Worm (Caenorhabditis elegans) whole organism, L1 larva: ENCODE data around the gene C02G6.3.

Source experiments
- C04F5.9 ChIP-seq: sonication (generic microtip); optimal IDR thresholded peaks from 2 replicates; lab custom pipeline; 2016; ENCODE audit warnings: missing genetic modification characterization, missing compliant biosample characterization
- C16A3.4 ChIP-seq: fragments of 150-350 bp; optimal IDR thresholded peaks from 2 replicates; lab custom pipeline; 2014; ENCODE audit warnings: missing biosample characterization, missing genetic modification characterization
- aha-1 ChIP-seq: fragments of 150-350 bp; optimal IDR thresholded peaks from 2 replicates; lab custom pipeline; 2014; ENCODE audit warnings: missing biosample characterization, missing genetic modification characterization
- aly-2 ChIP-seq: fragments of 150-350 bp; optimal IDR thresholded peaks from 2 replicates; lab custom pipeline; 2014; ENCODE audit warnings: missing biosample characterization, missing genetic modification characterization
- ama-1 ChIP-seq: fragments of 150-350 bp; optimal IDR thresholded peaks from 2 replicates; lab custom pipeline; 2014
- blmp-1 ChIP-seq: fragments of 150-350 bp; optimal IDR thresholded peaks from 2 replicates; lab custom pipeline; 2014; ENCODE audit warnings: missing biosample characterization, missing genetic modification characterization
- ceh-63 ChIP-seq: fragments of 200-800 bp; sonication (Bioruptor generic); optimal IDR thresholded peaks from 2 replicates; lab custom pipeline; 2018; ENCODE audit warnings: mild to moderate bottlenecking, missing genetic modification characterization, missing compliant biosample characterization
- ceh-8 ChIP-seq: fragments of 200-800 bp; sonication (Bioruptor generic); optimal IDR thresholded peaks from 2 replicates; lab custom pipeline; 2018; ENCODE audit warnings: mild to moderate bottlenecking, missing genetic modification characterization, moderate library complexity, missing compliant biosample characterization
- ceh-82 ChIP-seq, 3 experiments: fragments of 150-350 bp in 1 of 3; sonication (generic microtip) in 2 of 3; optimal IDR thresholded peaks; 2 replicates each; lab custom pipeline; 2014 to 2017; ENCODE audit warnings: missing biosample characterization in 3 of 3, missing genetic modification characterization in 3 of 3
- ceh-88 ChIP-seq: fragments of 200-800 bp; sonication (Bioruptor generic); IDR thresholded peaks from 2 replicates; pipeline ENCODE4 v1.3.6; 2022; ENCODE audit warnings: missing genetic modification characterization, missing compliant biosample characterization
- ces-1 ChIP-seq: fragments of 150-350 bp; optimal IDR thresholded peaks from 2 replicates; lab custom pipeline; 2014; ENCODE audit warnings: missing biosample characterization, missing genetic modification reagents, missing genetic modification characterization
- dpl-1 ChIP-seq, 3 experiments: fragments of 150-350 bp in 2 of 3; sonication (generic microtip) in 1 of 3; optimal IDR thresholded peaks; 2 replicates each; lab custom pipeline; 2014 to 2017; ENCODE audit warnings: missing biosample characterization in 3 of 3, missing genetic modification characterization in 3 of 3, missing genetic modification reagents in 3 of 3
- dsc-1 ChIP-seq: sonication (generic microtip); optimal IDR thresholded peaks from 2 replicates; lab custom pipeline; 2016; ENCODE audit warnings: mild to moderate bottlenecking, missing genetic modification characterization, missing compliant biosample characterization
- efl-1 ChIP-seq, 4 experiments: fragments of 150-350 bp; optimal IDR thresholded peaks in 3 of 4; peaks in 1 of 4; 1 replicate in 1 of 4; 2 replicates in 3 of 4; lab custom pipeline; 2014; ENCODE audit warnings: missing biosample characterization in 2 of 4, missing genetic modification characterization in 2 of 4, missing genetic modification reagents in 2 of 4
- efl-3 ChIP-seq: fragments of 200-800 bp; sonication (Bioruptor generic); optimal IDR thresholded peaks from 2 replicates; lab custom pipeline; 2018; ENCODE audit warnings: mild to moderate bottlenecking, missing genetic modification characterization, missing compliant biosample characterization
- egl-27 ChIP-seq, 2 experiments: fragments of 150-350 bp in 1 of 2; sonication (generic microtip); optimal IDR thresholded peaks; 3 replicates each; lab custom pipeline; 2017 to 2018; ENCODE audit warnings: missing biosample characterization in 2 of 2, missing genetic modification characterization in 2 of 2, missing genetic modification reagents in 2 of 2
- ets-5 ChIP-seq: fragments of 200-800 bp; sonication (Bioruptor generic); IDR thresholded peaks from 2 replicates; pipeline ENCODE4 v1.3.6; 2022; ENCODE audit warnings: missing genetic modification characterization, missing compliant biosample characterization
- fkh-10 ChIP-seq: sonication (generic microtip); optimal IDR thresholded peaks from 2 replicates; lab custom pipeline; 2017; ENCODE audit warnings: missing biosample characterization, missing genetic modification reagents, missing genetic modification characterization
- fos-1 ChIP-seq: fragments of 150-350 bp; optimal IDR thresholded peaks from 2 replicates; lab custom pipeline; 2014; ENCODE audit warnings: missing biosample characterization, missing genetic modification characterization
- hlh-17 ChIP-seq: fragments of 200-800 bp; sonication (Bioruptor generic); optimal IDR thresholded peaks from 2 replicates; lab custom pipeline; 2018; ENCODE audit warnings: missing genetic modification characterization, mild to moderate bottlenecking, missing compliant biosample characterization, moderate library complexity, borderline replicate concordance
- hpl-2 ChIP-seq: fragments of 150-350 bp; optimal IDR thresholded peaks from 2 replicates; lab custom pipeline; 2014; ENCODE audit warnings: missing biosample characterization, missing genetic modification reagents, missing genetic modification characterization
- isw-1 ChIP-seq: fragments of 200-800 bp; sonication (Bioruptor generic); IDR thresholded peaks from 2 replicates; pipeline ENCODE4 v1.3.6; 2022; ENCODE audit warnings: missing genetic modification characterization, missing compliant biosample characterization
- jun-1 ChIP-seq: fragments of 150-350 bp; optimal IDR thresholded peaks from 2 replicates; lab custom pipeline; 2014; ENCODE audit warnings: missing biosample characterization, missing genetic modification reagents, missing genetic modification characterization
- lin-14 ChIP-seq: fragments of 200-800 bp; sonication (Bioruptor generic); optimal IDR thresholded peaks from 2 replicates; lab custom pipeline; 2018; ENCODE audit warnings: mild to moderate bottlenecking, missing genetic modification characterization, moderate library complexity, missing compliant biosample characterization
- lin-35 ChIP-seq, 2 experiments: fragments of 150-350 bp; optimal IDR thresholded peaks; 2 replicates each; lab custom pipeline; 2014; ENCODE audit warnings: missing biosample characterization in 2 of 2, missing genetic modification characterization in 2 of 2, missing genetic modification reagents in 2 of 2
- lin-39 ChIP-seq: fragments of 150-350 bp; optimal IDR thresholded peaks from 2 replicates; lab custom pipeline; 2014; ENCODE audit warnings: missing biosample characterization, missing genetic modification reagents, missing genetic modification characterization
- lsy-2 ChIP-seq, 2 experiments: fragments of 150-350 bp; optimal IDR thresholded peaks; 2 replicates each; lab custom pipeline; 2014; ENCODE audit warnings: missing biosample characterization in 2 of 2, missing genetic modification characterization in 2 of 2
- mef-2 ChIP-seq: fragments of 150-350 bp; optimal IDR thresholded peaks from 2 replicates; lab custom pipeline; 2014; ENCODE audit warnings: missing biosample characterization, missing genetic modification characterization
- mep-1 ChIP-seq: fragments of 150-350 bp; optimal IDR thresholded peaks from 2 replicates; lab custom pipeline; 2014; ENCODE audit warnings: missing biosample characterization, missing genetic modification characterization
- nhr-11 ChIP-seq: fragments of 150-350 bp; optimal IDR thresholded peaks from 2 replicates; lab custom pipeline; 2014; ENCODE audit warnings: missing biosample characterization, missing genetic modification characterization
- nhr-12 ChIP-seq: sonication (generic microtip); optimal IDR thresholded peaks from 2 replicates; lab custom pipeline; 2017; ENCODE audit warnings: missing biosample characterization, missing genetic modification characterization
- nhr-19 ChIP-seq: fragments of 200-800 bp; sonication (Bioruptor generic); conservative IDR thresholded peaks from 2 replicates; pipeline ENCODE4 v1.3.6; 2022; ENCODE audit warnings: missing genetic modification characterization, missing compliant biosample characterization
- nhr-47 ChIP-seq: sonication (generic microtip); optimal IDR thresholded peaks from 2 replicates; lab custom pipeline; 2016; ENCODE audit warnings: mild to moderate bottlenecking, missing genetic modification characterization, moderate library complexity, missing compliant biosample characterization
- nhr-71 ChIP-seq: sonication (generic microtip); optimal IDR thresholded peaks from 2 replicates; lab custom pipeline; 2016; ENCODE audit warnings: mild to moderate bottlenecking, missing genetic modification characterization, moderate library complexity, missing compliant biosample characterization
- nhr-85 ChIP-seq: sonication (generic microtip); peaks from one replicate; lab custom pipeline; 2016; ENCODE audit warnings: missing genetic modification characterization, inconsistent platforms, missing compliant biosample characterization
- pag-3 ChIP-seq: sonication (generic microtip); optimal IDR thresholded peaks from 2 replicates; lab custom pipeline; 2017; ENCODE audit warnings: missing genetic modification characterization, mild to moderate bottlenecking, missing compliant biosample characterization, antibody characterized with exemption, borderline replicate concordance; ENCODE audit not compliant: insufficient read depth
- pax-3 ChIP-seq: fragments of 200-800 bp; sonication (Bioruptor generic); optimal IDR thresholded peaks from 2 replicates; lab custom pipeline; 2018; ENCODE audit warnings: mild to moderate bottlenecking, missing genetic modification characterization, moderate library complexity, missing compliant biosample characterization
- rnt-1 ChIP-seq: sonication (generic microtip); optimal IDR thresholded peaks from 2 replicates; lab custom pipeline; 2016; ENCODE audit warnings: mild to moderate bottlenecking, missing genetic modification characterization, moderate library complexity, missing compliant biosample characterization
- snpc-4 ChIP-seq: fragments of 150-350 bp; optimal IDR thresholded peaks from 2 replicates; lab custom pipeline; 2014; ENCODE audit warnings: missing biosample characterization, missing genetic modification characterization
- snu-23 ChIP-seq: sonication (generic microtip); optimal IDR thresholded peaks from 2 replicates; lab custom pipeline; 2016; ENCODE audit warnings: missing genetic modification characterization, missing compliant biosample characterization
- sptf-1 ChIP-seq: fragments of 150-350 bp; optimal IDR thresholded peaks from 2 replicates; lab custom pipeline; 2014; ENCODE audit warnings: missing biosample characterization, missing genetic modification characterization
- sup-37 ChIP-seq: fragments of 200-800 bp; sonication (Bioruptor generic); optimal IDR thresholded peaks from 2 replicates; lab custom pipeline; 2018; ENCODE audit warnings: mild to moderate bottlenecking, missing genetic modification characterization, missing compliant biosample characterization
- swsn-7 ChIP-seq: sonication (generic microtip); optimal IDR thresholded peaks from 2 replicates; lab custom pipeline; 2016; ENCODE audit warnings: missing genetic modification characterization, missing compliant biosample characterization
- tbx-2 ChIP-seq: sonication (generic microtip); optimal IDR thresholded peaks from 2 replicates; lab custom pipeline; 2016; ENCODE audit warnings: missing genetic modification characterization, missing compliant biosample characterization
- unc-62 ChIP-seq: fragments of 150-350 bp; optimal IDR thresholded peaks from 2 replicates; lab custom pipeline; 2014; ENCODE audit warnings: missing biosample characterization, missing genetic modification reagents, missing genetic modification characterization
- unc-86 ChIP-seq: sonication (generic microtip); optimal IDR thresholded peaks from 2 replicates; lab custom pipeline; 2016; ENCODE audit warnings: missing genetic modification characterization, missing compliant biosample characterization
- unc-98 ChIP-seq: fragments of 200-800 bp; sonication (Bioruptor generic); IDR thresholded peaks from 2 replicates; pipeline ENCODE4 v1.3.6; 2022; ENCODE audit warnings: missing genetic modification characterization, missing compliant biosample characterization
- vab-15 ChIP-seq: sonication (generic microtip); optimal IDR thresholded peaks from 2 replicates; lab custom pipeline; 2017; ENCODE audit warnings: missing genotype, mild to moderate bottlenecking, missing genetic modification characterization, missing compliant biosample characterization
- zag-1 ChIP-seq: fragments of 150-350 bp; optimal IDR thresholded peaks from 2 replicates; lab custom pipeline; 2014; ENCODE audit warnings: missing biosample characterization, missing genetic modification characterization

The C02G6.3 gene

ce11 chrV:5845669-5846189 is 34.4 kb upstream of the C02G6.3 start, which contains the start of gene F26F12.3 (continued):
- TF ChIP-seq aha-1 (tag; lab: Kevin White, UChicago) (no peak), pax-3 (peak; percentile 39), ceh-8 (GFP tag; lab: Kevin White, UChicago) (no peak), ceh-82 (tag; optimal IDR thresholded peaks at IDR 0.05; lab: Kevin White, UChicago) (peak; percentile 0 to 30 (median 27)), ceh-63 (no peak), rnt-1 (tag; lab: Kevin White, UChicago) (peak; percentile 52), zag-1 (tag; lab: Kevin White, UChicago) (no peak), sptf-1 (tag; lab: Kevin White, UChicago) (no peak), dpl-1 (GFP tag; optimal IDR thresholded peaks at IDR 0.05; lab: Kevin White, UChicago) (peak; percentile 3 to 31 (median 24)), fos-1 (tag; lab: Kevin White, UChicago) (peak; percentile 10), C16A3.4 (tag; lab: Kevin White, UChicago) (peak; percentile 43), isw-1 (GFP tag; lab: Robert Waterston, UW) (peak; percentile 5; the same call in 1 of the 2 replicates), jun-1 (peak; percentile 59), ets-5 (GFP tag; lab: Robert Waterston, UW) (no peak), vab-15 (tag; lab: Kevin White, UChicago) (no peak), ces-1 (GFP tag; lab: Kevin White, UChicago) (no peak), nhr-85 (peak; percentile 70), nhr-12 (tag; lab: Kevin White, UChicago) (no peak), nhr-71 (tag; lab: Kevin White, UChicago) (peak; percentile 88), unc-86 (tag; lab: Kevin White, UChicago) (peak; percentile 32), ceh-88 (GFP tag; lab: Robert Waterston, UW) (no peak; the same call in 1 of the 2 replicates), C04F5.9 (peak; percentile 1), efl-1 (optimal IDR thresholded peaks at IDR 0.05; lab: Kevin White, UChicago) (peak; percentile 24 to 42), efl-1 (GFP tag; optimal IDR thresholded peaks at IDR 0.05 in 1 of 2; lab: Kevin White, UChicago) (peak; percentile 23 to 93), mep-1 (no peak), hlh-17 (no peak), pag-3 (tag; lab: Kevin White, UChicago) (no peak), tbx-2 (tag; lab: Kevin White, UChicago) (peak; percentile 79), nhr-19 (GFP tag; lab: Robert Waterston, UW) (peak; percentile 69; the same call in 1 of the 2 replicates), swsn-7 (tag; lab: Kevin White, UChicago) (peak; percentile 71), aly-2 (tag; lab: Kevin White, UChicago) (no peak), mef-2 (tag; lab: Kevin White, UChicago) (peak; percentile 49)

- no peak for TF ChIP-seq efl-1 (optimal IDR thresholded peaks at IDR 0.05; lab: Kevin White, UChicago)
- peak in 1 of 2 experiments; percentile 84 for TF ChIP-seq efl-1 (GFP tag; optimal IDR thresholded peaks at IDR 0.05 in 1 of 2; lab: Kevin White, UChicago)
- no peak for TF ChIP-seq unc-62 (GFP tag; lab: Kevin White, UChicago)
- peak; percentile 20 for TF ChIP-seq snu-23 (GFP tag; lab: Kevin White, UChicago)
- TF ChIP-seq blmp-1 = peak; percentile 28
- peak in 1 of 2 experiments; percentile 3 for TF ChIP-seq lin-35 (GFP tag; optimal IDR thresholded peaks at IDR 0.05; lab: Kevin White, UChicago)
- TF ChIP-seq lin-14 (GFP tag; lab: Kevin White, UChicago) = peak; percentile 39
- peak; percentile 61 for TF ChIP-seq nhr-85
- no peak for TF ChIP-seq aly-2 (tag; lab: Kevin White, UChicago)
Observed at ce11 chrV:5846729-5847128, 33.4 kb upstream of the C02G6.3 start.

- no peak for TF ChIP-seq snpc-4
- TF ChIP-seq fkh-10 (GFP tag; lab: Kevin White, UChicago) = peak; percentile 22
- no peak for TF ChIP-seq ama-1 (lab: Kevin White, UChicago)
- TF ChIP-seq nhr-47 = no peak
- TF ChIP-seq dsc-1 (tag; lab: Kevin White, UChicago) = no peak
- no peak for TF ChIP-seq unc-98 (GFP tag; lab: Robert Waterston, UW)
- no peak for TF ChIP-seq hpl-2
- TF ChIP-seq ces-1 (GFP tag; lab: Kevin White, UChicago) = no peak
- TF ChIP-seq lin-39 (tag; lab: Kevin White, UChicago) = no peak
- peak in 1 of 2 experiments; percentile 25 for TF ChIP-seq lin-35 (GFP tag; optimal IDR thresholded peaks at IDR 0.05; lab: Kevin White, UChicago)
- TF ChIP-seq lsy-2 (tag; optimal IDR thresholded peaks at IDR 0.05; lab: Kevin White, UChicago) = no peak
- TF ChIP-seq nhr-11 = no peak
- no peak for TF ChIP-seq efl-3 (GFP tag; lab: Kevin White, UChicago)
- no peak for TF ChIP-seq sup-37 (GFP tag; lab: Kevin White, UChicago)
- peak; percentile 65 for TF ChIP-seq lin-14 (GFP tag; lab: Kevin White, UChicago)
- no peak for TF ChIP-seq egl-27 (tag; optimal IDR thresholded peaks at IDR 0.05; lab: Kevin White, UChicago)
Observed at ce11 chrV:5848015-5848609, 32.1 kb upstream of the C02G6.3 start.
